Fruit fly (Drosophila melanogaster): ENCODE data around the gene fliI.

DNA sequence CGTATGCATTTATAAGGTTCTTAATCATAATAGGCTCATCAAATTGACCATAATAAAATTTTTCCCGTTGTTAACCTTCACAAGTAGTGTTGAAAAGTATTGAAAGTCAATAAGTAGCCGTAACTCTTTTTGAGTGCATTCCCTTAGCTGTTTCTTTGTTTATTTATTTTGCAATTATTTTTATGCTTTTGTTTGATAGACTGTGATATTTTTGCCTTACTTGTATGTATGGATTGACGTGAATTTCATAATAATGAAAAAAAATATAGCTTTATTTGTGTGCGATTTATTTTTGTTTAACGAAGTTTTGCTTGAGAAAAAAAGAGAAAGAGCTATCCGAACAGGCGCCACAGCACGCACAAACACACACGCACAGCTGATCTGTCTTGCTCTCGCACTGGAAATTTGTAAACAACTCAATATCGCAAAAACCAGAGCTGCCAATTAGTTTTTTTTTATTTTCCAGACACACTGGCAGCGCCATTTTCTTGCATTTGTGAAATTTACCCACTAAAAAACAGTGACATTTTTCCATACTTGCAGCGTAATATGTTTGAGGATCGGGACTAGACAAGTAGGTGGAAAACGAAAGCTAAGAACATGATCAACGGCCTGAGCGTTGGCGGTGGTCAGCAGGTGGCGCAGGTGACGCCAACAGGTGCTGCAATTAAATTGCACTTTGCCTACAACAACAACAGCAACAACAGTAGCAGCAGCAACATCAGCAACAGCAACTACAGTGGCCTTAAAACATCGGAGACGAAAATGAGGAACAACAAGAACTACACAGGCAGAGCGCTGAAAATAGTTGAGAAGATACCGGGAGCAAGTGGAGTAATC, 29.8 kb downstream of the fliI start:
- TF ChIP-seq pan (optimal IDR thresholded peaks at IDR 0.05) (no peak), psq (optimal IDR thresholded peaks at IDR 0.05) (no peak)
